Fruit fly (Drosophila melanogaster): ENCODE data around the gene Hsp27.

The Hsp27 gene

dm6 chr3L:9410754-9411423, 27.0 kb downstream of the Hsp27 start, which contains the start of the genes CG4022 and Cpsf5 (continued):
- peak; percentile 30 for TF ChIP-seq dm (GFP tag; optimal IDR thresholded peaks at IDR 0.05)
- peak; percentile 69; the same call in 2 of the 3 replicates for TF ChIP-seq H15 (GFP tag; IDR thresholded peaks at IDR 0.05)
- TF ChIP-seq schlank (tag; optimal IDR thresholded peaks at IDR 0.05) = peak; percentile 63
- TF ChIP-seq Bteb2 (GFP tag; optimal IDR thresholded peaks at IDR 0.05) = peak; percentile 48
- TF ChIP-seq Drgx (GFP tag; IDR thresholded peaks at IDR 0.05) = peak; percentile 39
- no peak for TF ChIP-seq Atf-2 (GFP tag; optimal IDR thresholded peaks at IDR 0.05)
- TF ChIP-seq CG7372 (GFP tag; IDR thresholded peaks at IDR 0.05) = peak; percentile 84
- peak; percentile 71 for TF ChIP-seq kay (GFP tag; optimal IDR thresholded peaks at IDR 0.05)
- peak; percentile 63 for TF ChIP-seq CG18764 (GFP tag; optimal IDR thresholded peaks at IDR 0.05)
- TF ChIP-seq unpg (GFP tag; optimal IDR thresholded peaks at IDR 0.05) = peak; percentile 87
- peak; percentile 64 for TF ChIP-seq CG1603 (tag; optimal IDR thresholded peaks at IDR 0.05)
- peak; percentile 57 for TF ChIP-seq odd (GFP tag; optimal IDR thresholded peaks at IDR 0.05)
- no peak for TF ChIP-seq ash1 (GFP tag; optimal IDR thresholded peaks at IDR 0.05)
- TF ChIP-seq sqz (GFP tag; optimal IDR thresholded peaks at IDR 0.05) = peak; percentile 84
- TF ChIP-seq CG2116 (GFP tag; optimal IDR thresholded peaks at IDR 0.05) = peak; percentile 83
- TF ChIP-seq caup (GFP tag; optimal IDR thresholded peaks at IDR 0.05; ENCODE audit: severe bottlenecking) = peak; percentile 79
- TF ChIP-seq sd (tag; optimal IDR thresholded peaks at IDR 0.05) = peak; percentile 47
- TF ChIP-seq CG14667 (GFP tag; IDR thresholded peaks at IDR 0.05) = peak; percentile 68
- TF ChIP-seq Dll (GFP tag; IDR thresholded peaks at IDR 0.05; ENCODE audit: partially characterized antibody) = peak; percentile 50
- TF ChIP-seq CG17612 (GFP tag; IDR thresholded peaks at IDR 0.05) = no peak
- TF ChIP-seq NC2β (GFP tag; optimal IDR thresholded peaks at IDR 0.05) = peak; percentile 44
- no peak for TF ChIP-seq fu2 (GFP tag; optimal IDR thresholded peaks at IDR 0.05)
- peak; percentile 62 for TF ChIP-seq CG4730 (GFP tag; IDR thresholded peaks at IDR 0.05)
- peak; percentile 85 for TF ChIP-seq Chrac-16 (GFP tag; optimal IDR thresholded peaks at IDR 0.05)
- peak; percentile 82; the same call in 1 of the 2 replicates for TF ChIP-seq ranshi (GFP tag; IDR thresholded peaks at IDR 0.05)
- peak; percentile 54 for TF ChIP-seq run (tag; optimal IDR thresholded peaks at IDR 0.05)
- peak; percentile 66 for TF ChIP-seq CG1024 (GFP tag; IDR thresholded peaks at IDR 0.05)
- TF ChIP-seq Pdp1 (GFP tag; optimal IDR thresholded peaks at IDR 0.05) = peak; percentile 70 to 79
- no peak for TF ChIP-seq Jarid2 (GFP tag; optimal IDR thresholded peaks at IDR 0.05)
- peak; percentile 3 for TF ChIP-seq CG8944 (GFP tag; optimal IDR thresholded peaks at IDR 0.05)
- TF ChIP-seq crp (GFP tag; optimal IDR thresholded peaks at IDR 0.05) = peak in 1 of 2 experiments; percentile 53
- TF ChIP-seq gro (GFP tag; optimal IDR thresholded peaks at IDR 0.05) = peak; percentile 23
- peak; percentile 44 for TF ChIP-seq Hmx (GFP tag; optimal IDR thresholded peaks at IDR 0.05)
- TF ChIP-seq CG10209 (GFP tag; optimal IDR thresholded peaks at IDR 0.05) = peak; percentile 80
- TF ChIP-seq peb (GFP tag; IDR thresholded peaks at IDR 0.05) = peak; percentile 73
- peak; percentile 97 for TF ChIP-seq abd-A (tag; optimal IDR thresholded peaks at IDR 0.05)
- TF ChIP-seq CoRest (tag; optimal IDR thresholded peaks at IDR 0.05) = peak; percentile 91
- TF ChIP-seq CG12299 (tag; optimal IDR thresholded peaks at IDR 0.05) = peak; percentile 84
- peak; percentile 40; the same call in 1 of the 3 replicates for TF ChIP-seq Mrtf (GFP tag; IDR thresholded peaks at IDR 0.05)
- peak; percentile 70 for TF ChIP-seq ssp (GFP tag; IDR thresholded peaks at IDR 0.05)
- TF ChIP-seq amos (GFP tag; IDR thresholded peaks at IDR 0.05; ENCODE audit: partially characterized antibody) = peak; percentile 48; the same call in 1 of the 2 replicates
